Worm (Caenorhabditis elegans) whole organism, L4/young adult: ENCODE measurements around the gene W04G3.10.

Experiments used
- W03F9.2 ChIP-seq: fragments of 150-350 bp; optimal IDR thresholded peaks from 2 replicates; lab custom pipeline; 2014; ENCODE audit warnings: missing biosample characterization, missing genetic modification characterization
- dao-5 ChIP-seq: sonication (generic microtip); optimal IDR thresholded peaks from 2 replicates; lab custom pipeline; 2016; ENCODE audit warnings: missing genotype, missing genetic modification characterization, moderate library complexity, missing compliant biosample characterization
- him-1 ChIP-seq: sonication (generic microtip); optimal IDR thresholded peaks from 2 replicates; lab custom pipeline; 2016; ENCODE audit warnings: missing genotype, missing genetic modification reagents, missing genetic modification characterization, missing compliant biosample characterization

DNA sequence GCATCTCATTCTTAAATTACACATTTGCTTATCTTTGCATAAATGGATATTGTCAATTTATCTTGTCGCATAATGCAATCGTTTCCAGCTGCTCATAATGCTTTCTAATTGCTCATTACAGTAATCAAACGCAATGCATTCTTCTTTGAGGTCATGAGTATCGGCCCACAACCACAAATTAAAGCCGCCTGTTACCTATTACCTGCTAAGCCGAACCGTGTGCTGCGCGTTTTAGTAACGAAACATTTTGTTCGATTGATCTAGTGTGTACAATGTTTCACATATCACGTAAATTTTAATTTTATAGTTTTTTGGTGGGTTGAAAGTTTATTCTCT is 44.1 kb downstream of the W04G3.10 start:
- TF ChIP-seq W03F9.2 (tag; lab: Kevin White, UChicago) (no peak), him-1 (tag; lab: Kevin White, UChicago) (no peak), dao-5 (tag; lab: Kevin White, UChicago) (no peak)
